Fruit fly (Drosophila melanogaster) whole organism: ENCODE results near the gene CG13250.

Experiments
- CG8478 ChIP-seq: fragments of >200 bp; optimal IDR thresholded peaks from 2 replicates; lab custom pipeline; 2018; ENCODE audit warnings: inconsistent platforms
- Dll ChIP-seq: fragments of >200 bp; optimal IDR thresholded peaks from 2 replicates; lab custom pipeline; 2017
- EcR ChIP-seq, 2 experiments: fragments of >200 bp; optimal IDR thresholded peaks; 2 replicates each; lab custom pipeline; 2017; ENCODE audit warnings: missing biosample characterization in 2 of 2, missing genetic modification characterization in 2 of 2, missing genetic modification reagents in 2 of 2
- pan ChIP-seq: fragments of >200 bp; optimal IDR thresholded peaks from 2 replicates; lab custom pipeline; 2017
- psq ChIP-seq: fragments of >200 bp; optimal IDR thresholded peaks from 2 replicates; lab custom pipeline; 2017
- usp ChIP-seq: fragments of >200 bp; optimal IDR thresholded peaks from 2 replicates; lab custom pipeline; 2017; ENCODE audit warnings: missing biosample characterization, missing genetic modification characterization, mixed read lengths

DNA sequence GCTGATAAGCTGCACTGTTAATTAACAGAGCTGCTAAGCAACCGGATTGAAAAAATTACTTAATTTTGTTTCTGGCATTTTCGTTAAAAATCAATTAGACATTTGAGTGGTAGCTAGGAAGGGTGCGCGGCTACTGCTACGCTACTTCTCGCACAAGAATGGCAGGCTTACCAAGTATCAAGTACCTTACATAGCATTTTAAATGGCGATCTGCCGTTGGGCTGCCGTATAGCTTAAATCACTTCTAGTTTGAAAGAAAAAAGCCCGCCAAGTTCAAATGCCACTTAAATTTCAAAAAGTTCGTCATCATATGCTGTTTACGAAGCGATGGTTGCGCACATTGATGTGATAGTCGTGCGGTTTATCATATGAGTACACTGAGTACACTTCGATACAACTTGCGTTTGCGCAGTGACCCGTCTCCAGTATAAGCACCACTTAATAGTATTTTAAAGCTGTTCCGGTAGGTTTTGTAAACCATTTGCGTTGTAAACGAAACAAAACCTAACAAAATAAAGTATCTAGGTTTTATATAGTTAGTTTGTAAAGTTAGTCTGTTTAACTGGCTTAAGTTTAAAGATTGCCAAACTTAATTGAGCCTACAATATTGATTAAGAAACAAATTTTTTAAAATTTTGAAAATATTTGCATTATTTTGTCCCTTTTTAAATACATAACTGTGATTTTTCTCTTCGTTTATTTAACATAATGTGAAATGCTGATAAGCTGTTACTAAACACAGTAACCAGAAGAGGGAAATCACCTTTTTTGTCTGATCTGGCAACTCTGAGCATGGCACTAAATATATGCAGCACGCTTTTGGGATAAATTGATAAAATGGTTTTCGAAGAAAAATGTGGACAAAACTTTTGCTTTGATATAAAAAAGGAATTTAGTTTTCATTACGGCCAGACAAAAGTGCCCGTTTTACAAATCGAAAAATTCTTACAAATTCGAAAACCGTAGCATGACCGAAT lies 7.8 kb downstream of the CG13250 start:
- TF ChIP-seq pan (lab: Kevin White, UChicago) (no peak), usp (GFP tag; lab: Kevin White, UChicago) (no peak), psq (lab: Kevin White, UChicago) (no peak), CG8478 (lab: Kevin White, UChicago) (no peak), EcR (GFP tag; optimal IDR thresholded peaks at IDR 0.05; lab: Kevin White, UChicago) (no peak), Dll (lab: Kevin White, UChicago) (no peak)
